Worm (Caenorhabditis elegans) whole organism, midembryonic: ENCODE measurements around the gene F38B7.11.

Experiments
- T22C8.4 ChIP-seq: fragments of 200-800 bp; sonication (Bioruptor generic); IDR thresholded peaks from 2 replicates; pipeline ENCODE4 v1.3.6; 2022; ENCODE audit warnings: missing genetic modification characterization, missing compliant biosample characterization
- cog-1 ChIP-seq: sonication (generic microtip); optimal IDR thresholded peaks from 2 replicates; lab custom pipeline; 2016; ENCODE audit warnings: missing genetic modification characterization, missing compliant biosample characterization
- flt-1 ChIP-seq: fragments of 200-800 bp; sonication (Bioruptor generic); IDR thresholded peaks from 2 replicates; pipeline ENCODE4 v1.3.6; 2022; ENCODE audit warnings: missing genetic modification characterization, missing compliant biosample characterization
- klf-2 ChIP-seq: fragments of 200-800 bp; sonication (Bioruptor generic); conservative IDR thresholded peaks from 2 replicates; pipeline ENCODE4 v1.3.6; 2022; ENCODE audit warnings: missing genetic modification reagents, missing genetic modification characterization, missing compliant biosample characterization
- med-1 ChIP-seq: sonication (generic microtip); optimal IDR thresholded peaks from 2 replicates; lab custom pipeline; 2017; ENCODE audit warnings: missing genetic modification characterization, mild to moderate bottlenecking, missing compliant biosample characterization, antibody characterized with exemption, missing genetic modification reagents; ENCODE audit not compliant: insufficient read depth
- ref-1 ChIP-seq: fragments of 200-800 bp; sonication (Bioruptor generic); conservative IDR thresholded peaks from 2 replicates; pipeline ENCODE4 v1.3.6; 2022; ENCODE audit warnings: missing genetic modification reagents, missing genetic modification characterization, missing compliant biosample characterization
- tab-1 ChIP-seq: fragments of 200-800 bp; sonication (Bioruptor generic); IDR thresholded peaks from 2 replicates; pipeline ENCODE4 v1.3.6; 2022; ENCODE audit warnings: missing genetic modification characterization, missing compliant biosample characterization
- ztf-23 ChIP-seq: fragments of 200-800 bp; sonication (Bioruptor generic); IDR thresholded peaks from 2 replicates; pipeline ENCODE4 v1.3.6; 2022; ENCODE audit warnings: missing genetic modification reagents, missing genetic modification characterization, missing compliant biosample characterization
- ztf-29 ChIP-seq: fragments of 200-800 bp; sonication (Bioruptor generic); IDR thresholded peaks from 2 replicates; pipeline ENCODE4 v1.3.6; 2022; ENCODE audit warnings: missing genetic modification reagents, missing genetic modification characterization, missing compliant biosample characterization

- no peak for TF ChIP-seq flt-1 (GFP tag; lab: Robert Waterston, UW)
- no peak for TF ChIP-seq cog-1 (tag; lab: Kevin White, UChicago)
- no peak for TF ChIP-seq ztf-23 (GFP tag; lab: Robert Waterston, UW)
- no peak for TF ChIP-seq med-1 (GFP tag; lab: Kevin White, UChicago)
- no peak for TF ChIP-seq ztf-29
- TF ChIP-seq ref-1 (GFP tag; lab: Robert Waterston, UW) = no peak
- no peak for TF ChIP-seq T22C8.4 (GFP tag; lab: Robert Waterston, UW)
- TF ChIP-seq tab-1 = no peak
- no peak for TF ChIP-seq klf-2 (GFP tag; lab: Robert Waterston, UW)
Observed at ce11 chrV:11543564-11543963, 3.3 kb upstream of the F38B7.11 start, which contains the start of gene F38B7.2.
